Fruit fly (Drosophila melanogaster): ENCODE results near the gene Crag.

DNA sequence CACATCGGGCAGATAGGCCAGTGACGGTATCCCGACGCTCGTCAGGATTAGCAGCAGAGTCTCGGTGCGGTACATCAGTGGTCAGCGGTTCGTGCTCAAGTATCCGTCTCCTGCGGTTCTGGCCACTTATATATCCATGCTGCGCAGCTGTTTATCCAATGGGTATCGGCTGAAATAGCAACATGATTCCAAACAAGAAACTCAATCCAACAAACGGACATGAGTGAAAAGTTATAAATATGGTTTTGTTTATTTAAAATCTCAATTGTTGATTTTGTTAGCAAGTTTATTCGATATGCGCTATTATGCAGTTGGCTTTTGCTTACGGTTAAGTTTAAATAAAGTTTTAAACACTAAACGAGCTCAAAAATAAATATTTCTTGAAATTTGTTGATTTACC is 21.0 kb upstream of the Crag start, which contains the start of gene CG12111:
- TF ChIP-seq CG8478 (optimal IDR thresholded peaks at IDR 0.05) = no peak
- TF ChIP-seq psq (optimal IDR thresholded peaks at IDR 0.05) = no peak
- no peak for TF ChIP-seq pan (optimal IDR thresholded peaks at IDR 0.05)
